Fruit fly (Drosophila melanogaster) whole organism: Measurements from ENCODE around the gene Catsup.

ENCODE experiments used
- CG8478 ChIP-seq: fragments of >200 bp; optimal IDR thresholded peaks from 2 replicates; lab custom pipeline; 2018; ENCODE audit warnings: inconsistent platforms
- Dll ChIP-seq: fragments of >200 bp; optimal IDR thresholded peaks from 2 replicates; lab custom pipeline; 2017
- psq ChIP-seq: fragments of >200 bp; optimal IDR thresholded peaks from 2 replicates; lab custom pipeline; 2017
- usp ChIP-seq: fragments of >200 bp; optimal IDR thresholded peaks from 2 replicates; lab custom pipeline; 2017; ENCODE audit warnings: missing biosample characterization, missing genetic modification characterization, mixed read lengths

DNA sequence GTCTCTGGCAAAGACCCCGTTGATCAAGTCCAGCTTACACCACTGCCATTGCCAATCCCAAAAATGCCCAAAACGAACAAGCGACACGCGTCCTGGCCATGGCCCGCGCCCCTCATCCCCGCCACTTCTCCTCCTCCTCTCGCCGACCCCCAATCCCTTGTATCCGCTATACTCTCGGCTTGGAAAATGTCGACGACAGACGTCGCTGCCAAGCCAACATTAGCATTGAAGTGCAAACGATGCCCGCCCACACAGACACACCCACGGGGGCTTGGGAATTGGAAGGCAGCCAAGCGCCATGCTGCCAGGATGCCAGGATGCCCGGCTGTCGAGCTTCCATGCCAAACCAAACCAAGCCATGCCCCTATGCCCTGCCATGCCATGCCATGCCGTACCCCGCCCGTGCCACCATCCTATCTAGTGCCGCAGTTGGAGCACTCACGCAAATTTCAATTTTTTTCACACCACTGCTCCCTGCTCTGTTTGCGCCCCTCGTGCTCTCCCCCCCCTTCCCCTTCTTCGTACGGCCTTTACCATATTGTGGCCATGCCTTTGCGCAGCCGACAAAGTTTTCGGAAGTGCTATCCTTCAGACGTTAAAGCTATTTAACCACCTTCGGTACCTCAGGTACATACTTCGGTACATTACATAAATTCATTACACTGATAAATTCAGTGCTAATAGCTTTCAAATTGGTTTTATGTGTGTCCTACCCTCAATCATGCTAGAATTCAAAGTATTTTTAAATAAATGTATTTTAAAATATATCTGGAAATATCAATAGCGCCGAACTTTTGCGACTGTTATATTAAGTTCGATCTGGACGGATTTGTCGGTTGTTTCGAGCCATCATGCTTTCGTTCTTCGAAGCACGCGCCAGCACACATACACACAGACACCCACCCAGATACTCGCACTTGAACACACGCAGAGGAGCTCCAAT is 20.1 kb upstream of the Catsup start:
- TF ChIP-seq usp (GFP tag; lab: Kevin White, UChicago) (no peak), CG8478 (lab: Kevin White, UChicago) (no peak), psq (lab: Kevin White, UChicago) (no peak), Dll (lab: Kevin White, UChicago) (no peak)
